Worm (Caenorhabditis elegans): ENCODE measurements around the gene C32D5.12.

The C32D5.12 gene

DNA sequence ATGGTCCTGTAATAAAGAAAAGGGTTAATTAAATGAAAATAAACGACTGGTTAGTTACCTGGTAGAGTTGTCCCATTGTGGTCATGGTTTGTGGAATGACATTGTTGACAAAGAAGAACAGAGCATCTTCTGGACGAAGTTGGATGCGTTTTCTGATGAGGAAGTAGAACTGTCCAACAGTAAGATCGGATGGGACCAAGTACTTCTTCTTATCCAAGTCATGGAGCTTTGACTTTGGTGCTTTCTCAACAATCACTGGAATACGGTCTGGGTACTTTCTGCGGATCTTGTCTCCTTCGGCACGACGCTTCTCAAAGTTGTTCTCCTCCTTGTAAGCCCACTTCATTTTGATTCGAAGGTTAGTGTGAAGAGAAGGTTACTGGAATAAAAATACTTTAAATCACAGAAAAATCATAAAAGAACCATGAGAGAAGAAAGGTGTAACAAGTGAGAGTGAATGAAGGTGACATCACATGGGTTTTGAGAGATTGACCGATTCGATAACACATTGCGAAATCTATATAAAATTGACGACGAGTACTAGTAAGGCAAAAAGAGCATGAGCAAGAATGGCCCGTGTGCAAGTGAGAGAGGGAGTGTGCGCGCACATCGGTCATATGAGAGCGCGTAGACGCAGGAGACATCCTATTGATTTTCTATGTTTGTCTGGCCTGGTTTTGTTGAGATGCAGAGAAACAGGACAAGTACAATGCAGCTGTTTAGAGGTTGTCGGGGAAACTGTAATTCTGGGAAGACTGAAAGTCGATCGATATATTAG lies 11.3 kb downstream of the C32D5.12 start, which contains the start of gene lgg-1:
Gene lgg-1, minus strand, starts transcription at position 379 of the 778 bp plus-strand sequence.
- TF ChIP-seq ceh-45 (GFP tag; IDR thresholded peaks at IDR 0.05): no peak
- TF ChIP-seq F13H6.1 (tag; optimal IDR thresholded peaks at IDR 0.05): no peak
- peak; percentile 24 for TF ChIP-seq ceh-18 (tag; optimal IDR thresholded peaks at IDR 0.05)
- TF ChIP-seq ceh-2 (tag; optimal IDR thresholded peaks at IDR 0.05): no peak
- no peak for TF ChIP-seq che-1 (tag; optimal IDR thresholded peaks at IDR 0.05)
- no peak for TF ChIP-seq ceh-22 (tag; optimal IDR thresholded peaks at IDR 0.05)
- peak; percentile 89 for TF ChIP-seq hlh-30 (tag; optimal IDR thresholded peaks at IDR 0.05; ENCODE audit: insufficient read depth)
- no peak for TF ChIP-seq ceh-6 (GFP tag; optimal IDR thresholded peaks at IDR 0.05)
- TF ChIP-seq pax-1 (tag; optimal IDR thresholded peaks at IDR 0.05): peak; percentile 33
- peak; percentile 2 for TF ChIP-seq unc-55 (GFP tag; optimal IDR thresholded peaks at IDR 0.05)
- TF ChIP-seq pat-9 (tag; optimal IDR thresholded peaks at IDR 0.05): no peak
- TF ChIP-seq nfya-1 (tag; optimal IDR thresholded peaks at IDR 0.05): peak; percentile 39
- TF ChIP-seq ceh-31 (tag; optimal IDR thresholded peaks at IDR 0.05): peak; percentile 24
- TF ChIP-seq madf-2 (tag; optimal IDR thresholded peaks at IDR 0.05): peak; percentile 43
- TF ChIP-seq ceh-48 (tag; optimal IDR thresholded peaks at IDR 0.05): peak; percentile 95
- peak; percentile 43 for TF ChIP-seq tbx-2 (tag; optimal IDR thresholded peaks at IDR 0.05)
- no peak for TF ChIP-seq elt-4 (tag; optimal IDR thresholded peaks at IDR 0.05)
- no peak for TF ChIP-seq pros-1 (tag; optimal IDR thresholded peaks at IDR 0.05)
- TF ChIP-seq fkh-10 (GFP tag; optimal IDR thresholded peaks at IDR 0.05): no peak
- TF ChIP-seq unc-3 (GFP tag; conservative IDR thresholded peaks at IDR 0.05): 0 out of 2 replicates have a peak, but pooled peaks have one; percentile 31
- TF ChIP-seq unc-3 (tag; optimal IDR thresholded peaks at IDR 0.05): no peak
- TF ChIP-seq ahr-1 (tag; optimal IDR thresholded peaks at IDR 0.05): no peak
- TF ChIP-seq pha-4 (tag; optimal IDR thresholded peaks at IDR 0.05): no peak

DNA sequence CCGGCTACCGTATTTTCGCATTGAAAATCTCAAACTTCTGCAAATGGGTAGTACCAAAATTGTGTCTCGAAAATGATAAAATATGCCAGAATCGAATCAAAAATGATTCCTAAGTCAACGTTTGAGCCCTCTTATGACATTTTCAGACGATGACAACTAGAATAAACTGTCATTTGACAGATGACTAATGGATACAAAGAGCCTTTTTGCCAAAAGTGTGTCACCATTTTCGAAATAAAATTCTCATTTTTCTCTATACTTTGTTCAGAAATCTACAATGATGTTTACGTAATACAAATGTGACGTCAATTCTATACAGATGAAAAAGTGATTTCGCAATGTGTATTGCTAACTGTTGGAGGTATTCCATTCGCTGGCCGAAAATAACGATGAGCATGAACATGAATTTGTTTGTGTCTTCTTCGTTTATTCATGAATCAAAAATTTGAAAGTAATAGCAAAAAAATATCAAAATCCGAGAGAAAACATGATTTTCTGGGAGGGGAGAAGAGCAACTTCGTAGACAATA lies 12.2 kb downstream of the C32D5.12 start:
- peak; percentile 77 for TF ChIP-seq ama-1 (optimal IDR thresholded peaks at IDR 0.05)
- no peak for TF ChIP-seq dmd-4 (tag; optimal IDR thresholded peaks at IDR 0.05; ENCODE audit: borderline replicate concordance)
- TF ChIP-seq fkh-10 (GFP tag; optimal IDR thresholded peaks at IDR 0.05): no peak
- no peak for TF ChIP-seq ceh-30 (tag; optimal IDR thresholded peaks at IDR 0.05)
- TF ChIP-seq elt-4 (tag; optimal IDR thresholded peaks at IDR 0.05): no peak
- no peak for TF ChIP-seq pat-9 (tag; optimal IDR thresholded peaks at IDR 0.05)
- TF ChIP-seq T23F11.4 (GFP tag; optimal IDR thresholded peaks at IDR 0.05): no peak
- no peak for TF ChIP-seq pax-1 (tag; optimal IDR thresholded peaks at IDR 0.05)
- TF ChIP-seq ceh-45 (GFP tag; IDR thresholded peaks at IDR 0.05): no peak

DNA sequence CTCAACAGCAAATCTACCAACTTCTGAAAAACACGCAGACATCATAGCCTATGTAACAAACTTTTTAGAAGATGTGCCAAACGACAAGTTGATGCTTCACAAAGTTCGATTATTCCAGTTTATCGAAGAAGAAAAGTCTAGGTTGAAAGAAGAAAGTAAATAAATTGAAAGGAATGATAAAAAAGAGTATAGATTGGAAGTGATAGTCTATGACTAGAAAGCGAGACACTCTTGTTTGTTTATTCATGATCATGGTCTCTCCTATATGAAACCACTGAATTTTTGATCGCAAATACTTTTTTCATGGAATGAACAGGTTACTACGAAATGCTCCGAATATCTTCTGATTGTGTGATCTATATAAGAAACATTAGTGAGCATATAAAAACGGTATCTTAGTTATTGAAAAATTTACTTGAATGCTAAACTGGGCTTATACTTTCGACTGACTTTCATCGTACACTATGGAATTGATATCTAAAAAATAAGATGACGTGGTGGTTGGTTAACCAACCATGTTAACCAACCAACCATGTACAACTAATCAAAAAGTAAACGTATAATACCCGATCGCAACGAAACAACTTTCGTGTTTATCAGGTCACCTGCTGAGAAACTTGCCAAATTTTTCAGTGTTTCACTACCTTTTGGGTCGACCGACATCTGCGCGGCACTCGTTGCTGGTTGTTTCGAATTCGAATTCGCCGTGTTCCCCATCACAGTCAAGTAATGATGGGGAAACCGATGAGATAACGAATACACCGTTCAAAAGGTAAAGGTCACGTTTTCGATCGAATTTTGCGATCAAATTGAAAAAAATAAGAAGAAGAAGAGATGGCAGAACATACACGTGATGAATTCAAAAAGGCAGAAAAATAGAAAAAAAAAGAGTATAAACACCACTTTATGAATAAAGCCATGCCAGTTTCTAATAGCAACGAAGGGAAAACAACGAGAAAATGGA lies 13.3 kb downstream of the C32D5.12 start, which contains the start of gene C32D5.8:
Gene C32D5.8, minus strand, starts transcription at position 770 of the 964 bp plus-strand sequence.
- TF ChIP-seq elt-2 (tag; optimal IDR thresholded peaks at IDR 0.05) (no peak), Y22D7AL.16 (tag; optimal IDR thresholded peaks at IDR 0.05) (no peak), rnt-1 (tag; optimal IDR thresholded peaks at IDR 0.05) (no peak), mec-3 (tag; optimal IDR thresholded peaks at IDR 0.05; ENCODE audit: borderline replicate concordance) (no peak), hlh-8 (tag; optimal IDR thresholded peaks at IDR 0.05) (no peak), C08G9.2 (tag; optimal IDR thresholded peaks at IDR 0.05) (no peak), odd-2 (tag; optimal IDR thresholded peaks at IDR 0.05) (no peak), sdc-2 (tag; optimal IDR thresholded peaks at IDR 0.05) (no peak), hlh-30 (tag; optimal IDR thresholded peaks at IDR 0.05; ENCODE audit: insufficient read depth) (no peak), unc-55 (GFP tag; optimal IDR thresholded peaks at IDR 0.05) (no peak), pax-1 (tag; optimal IDR thresholded peaks at IDR 0.05) (no peak), C38D4.7 (GFP tag; optimal IDR thresholded peaks at IDR 0.05) (no peak), lin-11 (tag; optimal IDR thresholded peaks at IDR 0.05) (no peak)
